Worm (Caenorhabditis elegans) whole organism, L1 larva: ENCODE results near the gene rpl-26.

ENCODE experiments used
- jun-1 ChIP-seq: fragments of 150-350 bp; optimal IDR thresholded peaks from 2 replicates; lab custom pipeline; 2014; ENCODE audit warnings: missing biosample characterization, missing genetic modification reagents, missing genetic modification characterization
- tbx-2 ChIP-seq: sonication (generic microtip); optimal IDR thresholded peaks from 2 replicates; lab custom pipeline; 2016; ENCODE audit warnings: missing genetic modification characterization, missing compliant biosample characterization

ce11 chrII:8556166-8556565, 46.4 kb upstream of the rpl-26 start, which contains the start of gene glb-27:
- no peak for TF ChIP-seq jun-1
- no peak for TF ChIP-seq tbx-2
